Worm (Caenorhabditis elegans): ENCODE data around the gene set-9.

- TF ChIP-seq ama-1 (optimal IDR thresholded peaks at IDR 0.05), result no peak
- no peak for TF ChIP-seq ceh-13 (GFP tag; optimal IDR thresholded peaks at IDR 0.05)
- no peak for TF ChIP-seq B0310.2 (tag; optimal IDR thresholded peaks at IDR 0.05)
- no peak for TF ChIP-seq tbx-11 (GFP tag; IDR thresholded peaks at IDR 0.05)
- no peak for TF ChIP-seq ceh-36 (tag; optimal IDR thresholded peaks at IDR 0.05)
- TF ChIP-seq scrt-1 (GFP tag; IDR thresholded peaks at IDR 0.05), result no peak
Observed at ce11 chrIV:4356879-4357278, 49.2 kb downstream of the set-9 start, which contains the start of gene W03B1.9.

Data from whole organism, early embryonic.